Worm (Caenorhabditis elegans) whole organism, L3 larva: ENCODE results near the gene nmat-1.
A peak's percentile ranks its signal among the peaks of the same experiment; 100 is the strongest.

Source experiments
- R02D3.7 ChIP-seq: fragments of 150-350 bp; optimal IDR thresholded peaks from 2 replicates; lab custom pipeline; 2014; ENCODE audit warnings: missing biosample characterization, missing genetic modification characterization
- ZK546.5 ChIP-seq: sonication (generic microtip); optimal IDR thresholded peaks from 2 replicates; lab custom pipeline; 2017; ENCODE audit warnings: missing biosample characterization, missing genetic modification characterization
- ama-1 ChIP-seq: fragments of 150-350 bp; optimal IDR thresholded peaks from 2 replicates; lab custom pipeline; 2018
- ceh-16 ChIP-seq: sonication (generic microtip); optimal IDR thresholded peaks from 2 replicates; lab custom pipeline; 2017; ENCODE audit warnings: missing biosample characterization, missing genetic modification characterization
- ceh-28 ChIP-seq: fragments of 150-350 bp; optimal IDR thresholded peaks from 2 replicates; lab custom pipeline; 2014; ENCODE audit warnings: missing biosample characterization, missing genetic modification reagents, missing genetic modification characterization
- ceh-82 ChIP-seq: fragments of 150-350 bp; optimal IDR thresholded peaks from 2 replicates; lab custom pipeline; 2014; ENCODE audit warnings: missing biosample characterization, missing genetic modification characterization
- ceh-9 ChIP-seq: sonication (generic microtip); optimal IDR thresholded peaks from 2 replicates; lab custom pipeline; 2018; ENCODE audit warnings: missing biosample characterization, missing genetic modification characterization
- daf-12 ChIP-seq: fragments of 150-350 bp; optimal IDR thresholded peaks from 2 replicates; lab custom pipeline; 2014; ENCODE audit warnings: missing biosample characterization, missing genetic modification reagents, missing genetic modification characterization
- egl-27 ChIP-seq: sonication (generic microtip); optimal IDR thresholded peaks from 4 replicates; lab custom pipeline; 2017; ENCODE audit warnings: missing biosample characterization, missing genetic modification reagents, missing genetic modification characterization
- elt-1 ChIP-seq: fragments of 150-350 bp; optimal IDR thresholded peaks from 2 replicates; lab custom pipeline; 2014; ENCODE audit warnings: missing biosample characterization, missing genetic modification characterization
- elt-2 ChIP-seq: sonication (generic microtip); optimal IDR thresholded peaks from 2 replicates; lab custom pipeline; 2016; ENCODE audit warnings: missing genetic modification reagents, mild to moderate bottlenecking, missing genetic modification characterization, missing compliant biosample characterization
- fkh-10 ChIP-seq: sonication (generic microtip); optimal IDR thresholded peaks from 2 replicates; lab custom pipeline; 2017; ENCODE audit warnings: missing biosample characterization, missing genetic modification reagents, missing genetic modification characterization
- fkh-2 ChIP-seq: fragments of 150-350 bp; optimal IDR thresholded peaks from 2 replicates; lab custom pipeline; 2014; ENCODE audit warnings: missing biosample characterization, missing genetic modification reagents, missing genetic modification characterization
- fos-1 ChIP-seq: fragments of 150-350 bp; optimal IDR thresholded peaks from 2 replicates; lab custom pipeline; 2014; ENCODE audit warnings: missing biosample characterization, missing genetic modification characterization
- hmg-11 ChIP-seq: sonication (generic microtip); optimal IDR thresholded peaks from 2 replicates; lab custom pipeline; 2016; ENCODE audit warnings: missing genetic modification characterization, missing compliant biosample characterization
- jun-1 ChIP-seq: fragments of 150-350 bp; optimal IDR thresholded peaks from 2 replicates; lab custom pipeline; 2014; ENCODE audit warnings: missing biosample characterization, missing genetic modification reagents, missing genetic modification characterization
- lin-39 ChIP-seq: fragments of 150-350 bp; optimal IDR thresholded peaks from 2 replicates; lab custom pipeline; 2018; ENCODE audit warnings: missing biosample characterization, missing genetic modification reagents, missing genetic modification characterization
- lsy-12 ChIP-seq: sonication (generic microtip); optimal IDR thresholded peaks from 2 replicates; lab custom pipeline; 2016; ENCODE audit warnings: mild to moderate bottlenecking, missing genetic modification characterization, missing compliant biosample characterization
- mdl-1 ChIP-seq: fragments of 150-350 bp; optimal IDR thresholded peaks from 2 replicates; lab custom pipeline; 2014; ENCODE audit warnings: missing biosample characterization, missing genetic modification characterization
- nfya-1 ChIP-seq: sonication (generic microtip); optimal IDR thresholded peaks from 2 replicates; lab custom pipeline; 2017; ENCODE audit warnings: missing genetic modification characterization, mild to moderate bottlenecking, missing compliant biosample characterization, antibody characterized with exemption, moderate library complexity; ENCODE audit not compliant: insufficient read depth
- nhr-11 ChIP-seq: fragments of 150-350 bp; optimal IDR thresholded peaks from 2 replicates; lab custom pipeline; 2014; ENCODE audit warnings: missing biosample characterization, missing genetic modification characterization
- nhr-12 ChIP-seq: fragments of 150-350 bp; optimal IDR thresholded peaks from 2 replicates; lab custom pipeline; 2014; ENCODE audit warnings: missing biosample characterization, missing genetic modification characterization
- nhr-23 ChIP-seq: fragments of 150-350 bp; optimal IDR thresholded peaks from 2 replicates; lab custom pipeline; 2014; ENCODE audit warnings: missing biosample characterization, missing genetic modification reagents, missing genetic modification characterization
- nhr-237 ChIP-seq: fragments of 150-350 bp; optimal IDR thresholded peaks from 2 replicates; lab custom pipeline; 2014; ENCODE audit warnings: missing biosample characterization, missing genetic modification characterization
- nhr-25 ChIP-seq: sonication (generic microtip); optimal IDR thresholded peaks from 2 replicates; lab custom pipeline; 2017; ENCODE audit warnings: missing biosample characterization, missing genetic modification characterization
- nhr-28 ChIP-seq: fragments of 150-350 bp; optimal IDR thresholded peaks from 2 replicates; lab custom pipeline; 2014; ENCODE audit warnings: missing biosample characterization, missing genetic modification characterization
- nhr-67 ChIP-seq: fragments of 150-350 bp; optimal IDR thresholded peaks from 2 replicates; lab custom pipeline; 2014; ENCODE audit warnings: missing biosample characterization, missing genetic modification characterization
- nhr-76 ChIP-seq: fragments of 150-350 bp; sonication (generic microtip); optimal IDR thresholded peaks from 5 replicates; lab custom pipeline; 2014; ENCODE audit warnings: missing biosample characterization, missing genetic modification characterization
- nhr-77 ChIP-seq: fragments of 150-350 bp; optimal IDR thresholded peaks from 2 replicates; lab custom pipeline; 2014; ENCODE audit warnings: missing biosample characterization, missing genetic modification characterization
- pha-4 ChIP-seq: fragments of 150-350 bp; optimal IDR thresholded peaks from 2 replicates; lab custom pipeline; 2014; ENCODE audit warnings: missing biosample characterization, missing genetic modification reagents, missing genetic modification characterization
- pqm-1 ChIP-seq: fragments of 150-350 bp; optimal IDR thresholded peaks from 2 replicates; lab custom pipeline; 2017; ENCODE audit warnings: missing biosample characterization, missing genetic modification characterization, inconsistent platforms
- sea-2 ChIP-seq: fragments of 150-350 bp; sonication (generic microtip); optimal IDR thresholded peaks from 4 replicates; lab custom pipeline; 2014; ENCODE audit warnings: missing biosample characterization, missing genetic modification reagents, missing genetic modification characterization
- unc-39 ChIP-seq: sonication (generic microtip); optimal IDR thresholded peaks from 4 replicates; lab custom pipeline; 2017; ENCODE audit warnings: missing biosample characterization, missing genetic modification characterization
- unc-62 ChIP-seq: fragments of 150-350 bp; sonication (generic microtip); optimal IDR thresholded peaks from 4 replicates; lab custom pipeline; 2014; ENCODE audit warnings: missing biosample characterization, missing genetic modification reagents, missing genetic modification characterization
- zag-1 ChIP-seq: fragments of 150-350 bp; optimal IDR thresholded peaks from 2 replicates; lab custom pipeline; 2014; ENCODE audit warnings: missing biosample characterization, missing genetic modification characterization
- ztf-11 ChIP-seq: fragments of 150-350 bp; optimal IDR thresholded peaks from 2 replicates; lab custom pipeline; 2014; ENCODE audit warnings: missing biosample characterization, missing genetic modification characterization

The nmat-1 gene

ce11 chrX:11987900-11988364, 29.9 kb downstream of the nmat-1 start, which contains the start of gene C49F5.6:
Gene C49F5.6 (plus strand): TSS chrX:11988314.
- TF ChIP-seq pqm-1, result no peak
- no peak for TF ChIP-seq unc-62 (GFP tag; lab: Kevin White, UChicago)
- no peak for TF ChIP-seq unc-39 (tag; lab: Kevin White, UChicago)
- TF ChIP-seq ceh-9 (tag; lab: Kevin White, UChicago), result no peak
- no peak for TF ChIP-seq zag-1
- no peak for TF ChIP-seq fkh-2 (tag; lab: Kevin White, UChicago)
- no peak for TF ChIP-seq nfya-1 (tag; lab: Kevin White, UChicago)
- TF ChIP-seq R02D3.7 (tag; lab: Kevin White, UChicago), result no peak
- no peak for TF ChIP-seq ceh-82 (tag; lab: Kevin White, UChicago)

- TF ChIP-seq nhr-237 (tag; lab: Kevin White, UChicago) (no peak), nhr-28 (no peak), R02D3.7 (tag; lab: Kevin White, UChicago) (no peak), nhr-76 (tag; lab: Kevin White, UChicago) (no peak), fkh-2 (tag; lab: Kevin White, UChicago) (no peak), ztf-11 (tag; lab: Kevin White, UChicago) (no peak), sea-2 (GFP tag; lab: Kevin White, UChicago) (no peak), fkh-10 (GFP tag; lab: Kevin White, UChicago) (no peak), daf-12 (no peak)
Measured at ce11 chrX:11985887-11986286, 32.0 kb downstream of the nmat-1 start, which contains the start of gene C49F5.5. Gene C49F5.5 (plus strand): TSS chrX:11986187.

- TF ChIP-seq hmg-11, result no peak
Measured at ce11 chrX:11983576-11984061, 34.2 kb downstream of the nmat-1 start, which contains the start of gene C49F5.3. Gene C49F5.3 (minus strand): TSS chrX:11983626.

- TF ChIP-seq ama-1 (lab: Kevin White, UChicago), result no peak
- TF ChIP-seq nhr-11 (tag; lab: Kevin White, UChicago), result no peak
- no peak for TF ChIP-seq ztf-11 (tag; lab: Kevin White, UChicago)
- no peak for TF ChIP-seq daf-12
- no peak for TF ChIP-seq nhr-76 (tag; lab: Kevin White, UChicago)
- no peak for TF ChIP-seq nhr-77 (tag; lab: Kevin White, UChicago)
- TF ChIP-seq nhr-23, result no peak
- no peak for TF ChIP-seq ceh-16 (tag; lab: Kevin White, UChicago)
- no peak for TF ChIP-seq jun-1 (tag; lab: Kevin White, UChicago)
- TF ChIP-seq mdl-1, result no peak
- TF ChIP-seq, all 47 proteins: peak for 0
Measured at ce11 chrX:11982065-11982464, 35.8 kb downstream of the nmat-1 start, which contains the start of gene nhr-167. Gene nhr-167 (minus strand): TSS chrX:11982085.

ce11 chrX:11974629-11975085, 43.2 kb downstream of the nmat-1 start, which contains the start of gene set-6:
Gene set-6 (minus strand): TSS chrX:11974679.
- TF ChIP-seq nhr-25 (tag; lab: Kevin White, UChicago), result peak; percentile 24
- TF ChIP-seq nfya-1 (tag; lab: Kevin White, UChicago), result peak; percentile 56
- no peak for TF ChIP-seq fos-1 (tag; lab: Kevin White, UChicago)
- no peak for TF ChIP-seq ceh-82 (tag; lab: Kevin White, UChicago)
- no peak for TF ChIP-seq nhr-67 (tag; lab: Kevin White, UChicago)
- TF ChIP-seq nhr-23, result peak; percentile 19
- TF ChIP-seq pha-4 (tag; lab: Kevin White, UChicago), result no peak
- peak; percentile 23 for TF ChIP-seq hmg-11
- no peak for TF ChIP-seq ceh-16 (tag; lab: Kevin White, UChicago)
- TF ChIP-seq ceh-28 (tag; lab: Kevin White, UChicago), result peak; percentile 79

ce11 chrX:11971323-11971722, 46.5 kb downstream of the nmat-1 start:
- TF ChIP-seq jun-1 (tag; lab: Kevin White, UChicago), result no peak
- TF ChIP-seq ama-1 (lab: Kevin White, UChicago), result peak; percentile 54
- TF ChIP-seq, all 47 proteins: peak for 1

- TF ChIP-seq elt-1 (tag; lab: Kevin White, UChicago), result no peak
- no peak for TF ChIP-seq nhr-12 (tag; lab: Kevin White, UChicago)
- no peak for TF ChIP-seq fkh-2 (tag; lab: Kevin White, UChicago)
- TF ChIP-seq lin-39 (tag; lab: Kevin White, UChicago), result no peak
- no peak for TF ChIP-seq nhr-76 (tag; lab: Kevin White, UChicago)
- TF ChIP-seq jun-1 (tag; lab: Kevin White, UChicago), result no peak
- no peak for TF ChIP-seq unc-62 (GFP tag; lab: Kevin White, UChicago)
- TF ChIP-seq elt-2 (tag; lab: Kevin White, UChicago), result peak; percentile 34
- no peak for TF ChIP-seq ama-1 (lab: Kevin White, UChicago)
- peak; percentile 37 for TF ChIP-seq pqm-1
- no peak for TF ChIP-seq lsy-12
- no peak for TF ChIP-seq egl-27 (tag; lab: Kevin White, UChicago)
- TF ChIP-seq ZK546.5 (tag; lab: Kevin White, UChicago), result no peak
Measured at ce11 chrX:11969554-11969953, 48.3 kb downstream of the nmat-1 start.
